Worm (Caenorhabditis elegans): ENCODE measurements around the gene amt-1.

amt-1 gene

ce11 chrX:4615034-4615433 is 43.8 kb downstream of the amt-1 start:
- TF ChIP-seq flt-1 (GFP tag; IDR thresholded peaks at IDR 0.05) (no peak), ztf-29 (GFP tag; IDR thresholded peaks at IDR 0.05) (no peak), ztf-23 (GFP tag; IDR thresholded peaks at IDR 0.05) (no peak), med-1 (GFP tag; optimal IDR thresholded peaks at IDR 0.05; ENCODE audit: insufficient read depth) (no peak)

ce11 chrX:4616832-4617231 is 45.6 kb downstream of the amt-1 start:
- TF ChIP-seq flt-1 (GFP tag; IDR thresholded peaks at IDR 0.05) (0 out of 2 replicates have a peak, but pooled peaks have one; percentile 55), tab-1 (GFP tag; IDR thresholded peaks at IDR 0.05) (no peak), cog-1 (tag; optimal IDR thresholded peaks at IDR 0.05) (peak; percentile 20)

- TF ChIP-seq cog-1 (tag; optimal IDR thresholded peaks at IDR 0.05) (no peak), ref-1 (GFP tag; conservative IDR thresholded peaks at IDR 0.05) (no peak)
Observed at ce11 chrX:4619582-4619981, 48.3 kb downstream of the amt-1 start, which contains the start of gene pqn-65. pqn-65 (minus strand) TSS chrX:4619635.

- TF ChIP-seq tab-1 (GFP tag; IDR thresholded peaks at IDR 0.05) (no peak), klf-2 (GFP tag; conservative IDR thresholded peaks at IDR 0.05) (no peak), ztf-23 (GFP tag; IDR thresholded peaks at IDR 0.05) (no peak), ztf-29 (GFP tag; IDR thresholded peaks at IDR 0.05) (no peak), ref-1 (GFP tag; conservative IDR thresholded peaks at IDR 0.05) (no peak), med-1 (GFP tag; optimal IDR thresholded peaks at IDR 0.05; ENCODE audit: insufficient read depth) (no peak), T22C8.4 (GFP tag; IDR thresholded peaks at IDR 0.05) (no peak), cog-1 (tag; optimal IDR thresholded peaks at IDR 0.05) (no peak), flt-1 (GFP tag; IDR thresholded peaks at IDR 0.05) (no peak)
Observed at ce11 chrX:4620019-4620418, 48.8 kb downstream of the amt-1 start.

- TF ChIP-seq med-1 (GFP tag; optimal IDR thresholded peaks at IDR 0.05; ENCODE audit: insufficient read depth) (no peak), ztf-29 (GFP tag; IDR thresholded peaks at IDR 0.05) (no peak), ref-1 (GFP tag; conservative IDR thresholded peaks at IDR 0.05) (no peak), T22C8.4 (GFP tag; IDR thresholded peaks at IDR 0.05) (no peak), cog-1 (tag; optimal IDR thresholded peaks at IDR 0.05) (no peak), tab-1 (GFP tag; IDR thresholded peaks at IDR 0.05) (no peak), klf-2 (GFP tag; conservative IDR thresholded peaks at IDR 0.05) (no peak), ztf-23 (GFP tag; IDR thresholded peaks at IDR 0.05) (no peak), flt-1 (GFP tag; IDR thresholded peaks at IDR 0.05) (no peak)
Observed at ce11 chrX:4622024-4622423, 50.8 kb downstream of the amt-1 start, which contains the start of gene C46C11.3. C46C11.3 (plus strand) TSS chrX:4622324.
